Worm (Caenorhabditis elegans): ENCODE results near the gene acr-9.

DNA sequence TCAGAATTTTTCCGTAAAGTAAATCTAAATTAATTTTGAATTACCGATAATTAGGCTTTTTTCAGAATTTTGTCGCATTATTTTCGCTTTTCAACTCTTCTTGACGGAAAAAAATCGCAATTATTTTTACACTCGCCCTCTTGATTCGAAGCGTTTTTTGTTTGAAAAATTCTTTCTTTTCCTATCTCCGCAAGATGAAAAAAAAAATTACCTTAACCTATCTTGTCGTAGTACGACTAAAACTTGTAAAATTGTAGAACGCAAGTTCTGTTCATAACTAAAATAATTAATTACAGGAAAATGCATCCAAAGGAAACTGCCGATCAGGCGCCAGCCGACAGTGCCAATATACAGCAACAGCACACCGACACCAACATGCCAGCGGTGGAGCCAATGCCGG is 46.6 kb downstream of the acr-9 start, which contains the start of gene F54B11.7:
- TF ChIP-seq hmg-4 (GFP tag; optimal IDR thresholded peaks at IDR 0.05) (no peak), ama-1 (optimal IDR thresholded peaks at IDR 0.05) (no peak)

Data from whole organism, early embryonic.